Fruit fly (Drosophila melanogaster) whole organism: ENCODE measurements around the gene CG10919.

Experiments
- CG8478 ChIP-seq: fragments of >200 bp; optimal IDR thresholded peaks from 2 replicates; lab custom pipeline; 2018; ENCODE audit warnings: inconsistent platforms
- pan ChIP-seq: fragments of >200 bp; optimal IDR thresholded peaks from 2 replicates; lab custom pipeline; 2017

DNA sequence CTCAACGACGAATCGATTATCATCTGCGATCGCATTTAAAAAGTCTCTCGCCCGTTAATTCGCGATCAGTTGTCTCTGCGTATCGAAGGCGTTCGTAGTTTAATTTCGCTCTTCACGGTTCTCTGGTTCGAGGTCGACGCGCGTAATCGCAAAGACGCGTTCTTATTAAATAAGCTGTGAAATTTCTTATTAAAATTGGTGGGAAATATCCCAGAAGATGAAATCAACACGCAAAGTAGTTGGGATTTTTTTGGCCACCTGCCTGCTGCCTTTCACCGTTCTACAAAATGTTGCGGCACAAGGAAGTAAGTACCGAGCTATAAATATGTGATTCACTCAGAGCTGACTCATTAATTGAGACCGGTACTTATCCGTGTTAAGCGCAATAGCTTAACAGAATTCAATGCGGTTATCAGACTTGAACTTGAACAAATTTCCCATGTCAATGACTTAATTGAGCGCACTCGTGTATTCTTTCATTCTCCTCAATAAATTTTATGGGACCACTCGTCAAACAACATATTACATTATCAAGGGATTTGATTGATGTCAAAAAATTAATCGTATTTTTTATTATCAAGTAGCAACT is 3.1 kb downstream of the CG10919 start:
- TF ChIP-seq pan (lab: Kevin White, UChicago) (no peak), CG8478 (lab: Kevin White, UChicago) (no peak)
